Worm (Caenorhabditis elegans) whole organism, dauer: ENCODE measurements around the gene F14E5.8.

Source experiments
- unc-62 ChIP-seq: sonication (generic microtip); optimal IDR thresholded peaks from 2 replicates; lab custom pipeline; 2017; ENCODE audit warnings: missing biosample characterization, missing genetic modification reagents, missing genetic modification characterization

The F14E5.8 gene

DNA sequence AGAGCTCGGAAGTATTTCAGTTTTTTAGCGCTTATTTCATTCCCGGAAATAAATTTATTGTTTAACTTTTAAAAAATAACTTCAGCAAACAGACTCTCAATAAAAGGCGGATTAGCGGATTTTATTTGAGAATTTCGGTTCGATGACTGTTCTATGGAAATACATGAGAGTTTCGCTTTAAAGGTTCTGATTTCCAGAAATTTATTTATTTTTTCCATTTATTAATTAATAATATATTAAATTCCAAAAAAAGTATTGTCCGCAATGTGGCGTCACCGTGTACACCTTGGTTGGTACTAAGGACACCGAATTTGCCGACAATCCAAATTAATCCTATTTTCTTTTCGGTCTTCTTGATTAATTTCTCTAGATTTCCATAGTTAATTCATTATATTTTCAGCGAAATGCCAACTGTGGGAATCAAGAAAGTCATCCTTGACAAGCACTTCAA, 44.6 kb downstream of the F14E5.8 start, which contains the start of gene fars-3:
Gene fars-3 (plus strand): TSS at position 401 of the 451 bp plus-strand sequence.
- no peak for TF ChIP-seq unc-62 (GFP tag; lab: Kevin White, UChicago)

DNA sequence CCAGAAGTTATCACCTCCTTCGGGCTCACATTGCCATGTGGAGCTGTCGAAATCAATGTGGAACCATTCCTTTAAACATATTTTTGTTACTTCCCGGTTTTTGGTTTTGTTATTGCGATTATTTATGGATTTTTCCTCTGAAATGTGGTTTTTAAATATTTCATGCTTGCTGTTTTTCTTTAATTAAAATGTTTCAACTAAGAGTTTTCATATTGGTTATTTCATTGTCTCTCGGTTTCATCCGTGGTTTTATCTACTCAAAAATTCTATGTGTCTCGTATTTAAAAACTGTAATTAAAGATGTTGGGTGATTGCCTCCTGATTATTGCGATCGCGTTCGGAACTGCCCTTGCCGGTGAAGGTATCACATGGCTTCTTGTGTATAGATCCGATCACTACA, 47.0 kb downstream of the F14E5.8 start, which contains the start of gene F22B5.10:
Gene F22B5.10 (plus strand): TSS at position 301 of the 400 bp plus-strand sequence.
- TF ChIP-seq unc-62 (GFP tag; lab: Kevin White, UChicago), result no peak

DNA sequence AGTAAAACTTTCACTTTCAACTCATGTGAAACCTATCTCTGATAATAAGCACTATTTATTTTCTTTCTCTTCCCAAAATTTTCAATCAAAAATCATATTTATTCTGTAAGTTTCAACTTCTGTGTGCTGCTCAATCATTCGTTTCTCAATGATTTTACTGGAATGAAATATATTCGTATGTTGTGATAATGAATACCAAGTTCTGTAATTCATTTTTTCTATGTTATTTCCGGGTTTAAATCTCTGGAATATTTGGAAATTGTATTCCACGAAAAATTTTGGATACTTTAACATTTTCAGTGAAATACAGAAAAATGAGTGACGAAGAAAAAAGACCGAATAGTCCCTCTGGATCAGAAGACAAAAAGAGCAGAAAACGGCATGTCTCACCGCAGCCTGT, 47.9 kb downstream of the F14E5.8 start, which contains the start of gene M05D6.2:
Gene M05D6.2 (plus strand): TSS at position 301 of the 400 bp plus-strand sequence.
- TF ChIP-seq unc-62 (GFP tag; lab: Kevin White, UChicago), result no peak

DNA sequence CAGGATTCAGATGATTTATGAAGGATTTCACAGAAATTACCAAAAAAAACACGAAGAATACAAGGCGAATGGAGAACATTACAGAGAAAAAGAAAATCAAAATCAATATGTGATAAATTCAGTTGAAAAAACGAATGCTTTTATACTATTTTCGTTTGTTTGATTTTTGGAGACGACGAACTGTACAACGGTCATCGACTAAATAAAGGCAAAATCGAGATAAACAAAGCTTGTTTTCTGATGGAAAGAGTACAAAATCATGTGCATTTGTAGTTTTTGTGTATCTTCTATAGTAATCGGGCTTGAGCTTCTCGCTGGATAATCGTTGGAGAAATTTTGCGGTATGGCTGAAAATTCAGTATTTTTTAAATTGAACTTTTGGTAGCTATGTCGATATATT, 51.2 kb downstream of the F14E5.8 start, which contains the start of gene M05D6.8:
Gene M05D6.8 (minus strand): TSS at position 101 of the 400 bp plus-strand sequence.
- no peak for TF ChIP-seq unc-62 (GFP tag; lab: Kevin White, UChicago)
